Worm (Caenorhabditis elegans): ENCODE measurements around the gene fbxa-105.

Gene fbxa-105

ce11 chrV:7402355-7402754 lies 10.5 kb upstream of the fbxa-105 start, which contains the start of gene srj-13:
Gene srj-13 (plus strand): TSS chrV:7402655.
- no peak for TF ChIP-seq ceh-28 (tag; optimal IDR thresholded peaks at IDR 0.05)
- no peak for TF ChIP-seq egl-27 (tag; optimal IDR thresholded peaks at IDR 0.05)
- no peak for TF ChIP-seq nhr-11 (tag; optimal IDR thresholded peaks at IDR 0.05)
- no peak for TF ChIP-seq unc-39 (tag; optimal IDR thresholded peaks at IDR 0.05)
- TF ChIP-seq nhr-67 (tag; optimal IDR thresholded peaks at IDR 0.05) = no peak
- no peak for TF ChIP-seq lsy-12 (tag; optimal IDR thresholded peaks at IDR 0.05)
- TF ChIP-seq lin-15B (tag; optimal IDR thresholded peaks at IDR 0.05) = no peak
- TF ChIP-seq eor-1 (tag; optimal IDR thresholded peaks at IDR 0.05) = no peak
- no peak for TF ChIP-seq ceh-82 (tag; optimal IDR thresholded peaks at IDR 0.05)
- TF ChIP-seq sea-2 (GFP tag; optimal IDR thresholded peaks at IDR 0.05) = no peak
- TF ChIP-seq ZK546.5 (tag; optimal IDR thresholded peaks at IDR 0.05) = no peak

- TF ChIP-seq nhr-67 (tag; optimal IDR thresholded peaks at IDR 0.05) = no peak
- no peak for TF ChIP-seq ceh-28 (tag; optimal IDR thresholded peaks at IDR 0.05)
- no peak for TF ChIP-seq sea-2 (GFP tag; optimal IDR thresholded peaks at IDR 0.05)
- no peak for TF ChIP-seq aly-2 (tag; optimal IDR thresholded peaks at IDR 0.05)
- no peak for TF ChIP-seq R02D3.7 (tag; optimal IDR thresholded peaks at IDR 0.05)
- no peak for TF ChIP-seq nfya-1 (tag; optimal IDR thresholded peaks at IDR 0.05; ENCODE audit: insufficient read depth)
- no peak for TF ChIP-seq fos-1 (tag; optimal IDR thresholded peaks at IDR 0.05)
- TF ChIP-seq unc-39 (tag; optimal IDR thresholded peaks at IDR 0.05) = no peak
- no peak for TF ChIP-seq elt-1 (tag; optimal IDR thresholded peaks at IDR 0.05)
- TF ChIP-seq eor-1 (tag; optimal IDR thresholded peaks at IDR 0.05) = no peak
- no peak for TF ChIP-seq nhr-12 (tag; optimal IDR thresholded peaks at IDR 0.05)
- TF ChIP-seq hmg-11 (tag; optimal IDR thresholded peaks at IDR 0.05) = no peak
- no peak for TF ChIP-seq nhr-77 (tag; optimal IDR thresholded peaks at IDR 0.05)
- TF ChIP-seq elt-3 (tag; optimal IDR thresholded peaks at IDR 0.05) = no peak
- no peak for TF ChIP-seq ceh-16 (tag; optimal IDR thresholded peaks at IDR 0.05)
- TF ChIP-seq nhr-28 (tag; optimal IDR thresholded peaks at IDR 0.05) = no peak
Observed at ce11 chrV:7400588-7400987, 8.8 kb upstream of the fbxa-105 start, which contains the start of gene srx-60. Gene srx-60 (plus strand): TSS chrV:7400888.

ce11 chrV:7400095-7400494 lies 8.3 kb upstream of the fbxa-105 start, which contains the start of gene cnc-9:
Gene cnc-9 (minus strand): TSS chrV:7400195.
- TF ChIP-seq fos-1 (tag; optimal IDR thresholded peaks at IDR 0.05) = no peak
- TF ChIP-seq hmg-11 (tag; optimal IDR thresholded peaks at IDR 0.05) = no peak
- TF ChIP-seq unc-62 (GFP tag; optimal IDR thresholded peaks at IDR 0.05) = no peak
- TF ChIP-seq pha-4 (tag; optimal IDR thresholded peaks at IDR 0.05) = no peak
- no peak for TF ChIP-seq nhr-77 (tag; optimal IDR thresholded peaks at IDR 0.05)
- no peak for TF ChIP-seq ztf-4 (tag; optimal IDR thresholded peaks at IDR 0.05)
- no peak for TF ChIP-seq ama-1 (optimal IDR thresholded peaks at IDR 0.05)
- no peak for TF ChIP-seq unc-39 (tag; optimal IDR thresholded peaks at IDR 0.05)
- TF ChIP-seq aly-2 (tag; optimal IDR thresholded peaks at IDR 0.05) = no peak
- TF ChIP-seq egl-5 (tag; optimal IDR thresholded peaks at IDR 0.05) = no peak
- no peak for TF ChIP-seq R02D3.7 (tag; optimal IDR thresholded peaks at IDR 0.05)
- no peak for TF ChIP-seq lsy-12 (tag; optimal IDR thresholded peaks at IDR 0.05)
- TF ChIP-seq lin-39 (tag; optimal IDR thresholded peaks at IDR 0.05) = no peak

- TF ChIP-seq ceh-28 (tag; optimal IDR thresholded peaks at IDR 0.05) (no peak), lsy-12 (tag; optimal IDR thresholded peaks at IDR 0.05) (no peak), egl-5 (tag; optimal IDR thresholded peaks at IDR 0.05) (no peak), ZK546.5 (tag; optimal IDR thresholded peaks at IDR 0.05) (no peak), nhr-237 (tag; optimal IDR thresholded peaks at IDR 0.05) (no peak), ama-1 (optimal IDR thresholded peaks at IDR 0.05) (no peak), nhr-77 (tag; optimal IDR thresholded peaks at IDR 0.05) (no peak), jun-1 (tag; optimal IDR thresholded peaks at IDR 0.05) (no peak), tbx-2 (tag; optimal IDR thresholded peaks at IDR 0.05) (no peak), R02D3.7 (tag; optimal IDR thresholded peaks at IDR 0.05) (no peak), nhr-11 (tag; optimal IDR thresholded peaks at IDR 0.05) (no peak), snpc-4 (tag; optimal IDR thresholded peaks at IDR 0.05) (no peak), pha-4 (tag; optimal IDR thresholded peaks at IDR 0.05) (no peak), zag-1 (tag; optimal IDR thresholded peaks at IDR 0.05) (no peak), hmg-11 (tag; optimal IDR thresholded peaks at IDR 0.05) (no peak), unc-62 (GFP tag; optimal IDR thresholded peaks at IDR 0.05) (no peak)
Observed at ce11 chrV:7399202-7399601, 7.4 kb upstream of the fbxa-105 start, which contains the start of gene gst-41. Gene gst-41 (minus strand): TSS chrV:7399302.

- TF ChIP-seq daf-12 (tag; optimal IDR thresholded peaks at IDR 0.05) (no peak), nfya-1 (tag; optimal IDR thresholded peaks at IDR 0.05; ENCODE audit: insufficient read depth) (no peak)
Observed at ce11 chrV:7395359-7395758, 3.5 kb upstream of the fbxa-105 start, which contains the start of gene srx-9. Gene srx-9 (minus strand): TSS chrV:7395459.
